Worm (Caenorhabditis elegans) whole organism, midembryonic: Measurements from ENCODE around the gene srh-149.

Source experiments
- flt-1 ChIP-seq: fragments of 200-800 bp; sonication (Bioruptor generic); IDR thresholded peaks from 2 replicates; pipeline ENCODE4 v1.3.6; 2022; ENCODE audit warnings: missing genetic modification characterization, missing compliant biosample characterization
- ref-1 ChIP-seq: fragments of 200-800 bp; sonication (Bioruptor generic); conservative IDR thresholded peaks from 2 replicates; pipeline ENCODE4 v1.3.6; 2022; ENCODE audit warnings: missing genetic modification reagents, missing genetic modification characterization, missing compliant biosample characterization
- tab-1 ChIP-seq: fragments of 200-800 bp; sonication (Bioruptor generic); IDR thresholded peaks from 2 replicates; pipeline ENCODE4 v1.3.6; 2022; ENCODE audit warnings: missing genetic modification characterization, missing compliant biosample characterization
- ztf-23 ChIP-seq: fragments of 200-800 bp; sonication (Bioruptor generic); IDR thresholded peaks from 2 replicates; pipeline ENCODE4 v1.3.6; 2022; ENCODE audit warnings: missing genetic modification reagents, missing genetic modification characterization, missing compliant biosample characterization
- ztf-29 ChIP-seq: fragments of 200-800 bp; sonication (Bioruptor generic); IDR thresholded peaks from 2 replicates; pipeline ENCODE4 v1.3.6; 2022; ENCODE audit warnings: missing genetic modification reagents, missing genetic modification characterization, missing compliant biosample characterization

- TF ChIP-seq tab-1 (no peak), ztf-23 (GFP tag; lab: Robert Waterston, UW) (no peak), flt-1 (GFP tag; lab: Robert Waterston, UW) (no peak), ref-1 (GFP tag; lab: Robert Waterston, UW) (no peak), ztf-29 (GFP tag; lab: Robert Waterston, UW) (no peak)
These were observed 29.4 kb upstream of the srh-149 start, which contains the start of gene str-57 for ce11 chrV:15870356-15870755.
